Fruit fly (Drosophila melanogaster): ENCODE measurements around the gene Syn.
A peak's percentile ranks its signal among the peaks of the same experiment; 100 is the strongest.

Syn gene

DNA sequence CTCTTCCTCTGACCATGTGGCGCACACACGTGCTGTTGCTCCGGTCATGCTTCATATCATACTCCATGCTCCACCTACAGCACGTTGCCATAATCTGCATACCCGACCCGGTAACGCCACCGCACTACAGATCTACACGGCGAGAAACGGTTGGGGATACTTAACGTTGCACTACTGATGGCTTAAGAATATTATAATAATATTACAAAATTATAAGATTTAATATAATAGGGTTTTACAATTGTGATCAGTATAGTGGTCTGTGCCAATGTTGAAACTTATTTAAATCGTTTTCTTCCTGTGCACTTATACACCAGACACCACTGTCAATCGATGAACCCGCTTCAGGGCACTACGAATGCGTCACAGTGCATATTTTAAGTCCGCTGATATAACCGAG lies 22.9 kb downstream of the Syn start (continued):
- TF ChIP-seq kay (GFP tag; optimal IDR thresholded peaks at IDR 0.05), result peak; percentile 26
- peak; percentile 19 for TF ChIP-seq CG4707 (GFP tag; optimal IDR thresholded peaks at IDR 0.05)
- peak; percentile 15 for TF ChIP-seq CG15514 (GFP tag; optimal IDR thresholded peaks at IDR 0.05)
- TF ChIP-seq CG9609 (GFP tag; optimal IDR thresholded peaks at IDR 0.05), result no peak
- no peak for TF ChIP-seq tup (GFP tag; optimal IDR thresholded peaks at IDR 0.05)
- TF ChIP-seq cato (GFP tag; optimal IDR thresholded peaks at IDR 0.05; ENCODE audit: borderline replicate concordance), result peak; percentile 28
- TF ChIP-seq prd (optimal IDR thresholded peaks at IDR 0.05), result no peak
- TF ChIP-seq prd (GFP tag; IDR thresholded peaks at IDR 0.05), result peak; percentile 84
- TF ChIP-seq maf-S (GFP tag; optimal IDR thresholded peaks at IDR 0.05), result no peak
- peak; percentile 73 for TF ChIP-seq wor (GFP tag; IDR thresholded peaks at IDR 0.05)
- peak; percentile 44; the same call in 1 of the 2 replicates for TF ChIP-seq Oaz (GFP tag; IDR thresholded peaks at IDR 0.05)
- peak; percentile 86 for TF ChIP-seq Ptx1 (GFP tag; IDR thresholded peaks at IDR 0.05)
- no peak for TF ChIP-seq ash1 (GFP tag; optimal IDR thresholded peaks at IDR 0.05)
- peak; percentile 61 for TF ChIP-seq HHEX (GFP tag; optimal IDR thresholded peaks at IDR 0.05)
- peak; percentile 50 for TF ChIP-seq org-1 (GFP tag; optimal IDR thresholded peaks at IDR 0.05)
- no peak for TF ChIP-seq CG2202 (tag; optimal IDR thresholded peaks at IDR 0.05)
- no peak for TF ChIP-seq Fer1 (GFP tag; optimal IDR thresholded peaks at IDR 0.05)
- no peak for TF ChIP-seq Mes4 (GFP tag; optimal IDR thresholded peaks at IDR 0.05)
- TF ChIP-seq bab2 (GFP tag; optimal IDR thresholded peaks at IDR 0.05), result no peak
- no peak for TF ChIP-seq tna (GFP tag; IDR thresholded peaks at IDR 0.05; ENCODE audit: partially characterized antibody)
- TF ChIP-seq schlank (tag; optimal IDR thresholded peaks at IDR 0.05), result no peak
- no peak; the same call in 2 of the 3 replicates for TF ChIP-seq CG17361 (GFP tag; IDR thresholded peaks at IDR 0.05)
- peak; percentile 66 for TF ChIP-seq kah (GFP tag; optimal IDR thresholded peaks at IDR 0.05)
- no peak for TF ChIP-seq CG13287 (GFP tag; IDR thresholded peaks at IDR 0.05; ENCODE audit: partially characterized antibody)
- peak; percentile 75; the same call in 1 of the 2 replicates for TF ChIP-seq CG32767 (GFP tag; IDR thresholded peaks at IDR 0.05)
- peak; percentile 5 for TF ChIP-seq CG17186 (GFP tag; optimal IDR thresholded peaks at IDR 0.05)
- peak; percentile 82 for TF ChIP-seq nmo (GFP tag; optimal IDR thresholded peaks at IDR 0.05)
- no peak for TF ChIP-seq CG17612 (GFP tag; IDR thresholded peaks at IDR 0.05)
- peak; percentile 81 for TF ChIP-seq stc (GFP tag; IDR thresholded peaks at IDR 0.05)
- TF ChIP-seq Drgx (GFP tag; IDR thresholded peaks at IDR 0.05), result peak; percentile 89
- peak; percentile 65 for TF ChIP-seq ewg (GFP tag; optimal IDR thresholded peaks at IDR 0.05)
- peak; percentile 44; the same call in 1 of the 3 replicates for TF ChIP-seq CG11093 (GFP tag; IDR thresholded peaks at IDR 0.05)
- TF ChIP-seq Aef1 (GFP tag; IDR thresholded peaks at IDR 0.05), result peak; percentile 63; the same call in 2 of the 3 replicates
- TF ChIP-seq CG14441 (GFP tag; IDR thresholded peaks at IDR 0.05), result peak; percentile 86
- TF ChIP-seq CG30403 (GFP tag; optimal IDR thresholded peaks at IDR 0.05), result peak; percentile 60
- peak; percentile 26 for TF ChIP-seq zen (tag; optimal IDR thresholded peaks at IDR 0.05)
- TF ChIP-seq sisA (GFP tag; IDR thresholded peaks at IDR 0.05), result peak; percentile 87
- TF ChIP-seq CG13123 (GFP tag; optimal IDR thresholded peaks at IDR 0.05), result no peak
- peak; percentile 45; the same call in 1 of the 2 replicates for TF ChIP-seq CG5953 (GFP tag; IDR thresholded peaks at IDR 0.05)
- TF ChIP-seq Rfx (GFP tag; IDR thresholded peaks at IDR 0.05), result peak; percentile 71
- peak; percentile 34 for TF ChIP-seq CG1233 (GFP tag; optimal IDR thresholded peaks at IDR 0.05)
- TF ChIP-seq CG11247 (GFP tag; IDR thresholded peaks at IDR 0.05), result peak; percentile 47; the same call in 1 of the 2 replicates
- TF ChIP-seq D19B (GFP tag; optimal IDR thresholded peaks at IDR 0.05), result no peak
- peak; percentile 2 for TF ChIP-seq CG10462 (GFP tag; optimal IDR thresholded peaks at IDR 0.05)
- no peak for TF ChIP-seq kni (GFP tag; optimal IDR thresholded peaks at IDR 0.05)
- TF ChIP-seq ranshi (GFP tag; IDR thresholded peaks at IDR 0.05), result peak; percentile 51; the same call in 1 of the 2 replicates
- TF ChIP-seq sna (GFP tag; IDR thresholded peaks at IDR 0.05; ENCODE audit: partially characterized antibody), result no peak
- peak; percentile 46 for TF ChIP-seq CG8359 (GFP tag; optimal IDR thresholded peaks at IDR 0.05; ENCODE audit: borderline replicate concordance)
- TF ChIP-seq pita (GFP tag; optimal IDR thresholded peaks at IDR 0.05), result no peak
- no peak for TF ChIP-seq CG8924 (tag; optimal IDR thresholded peaks at IDR 0.05)
- TF ChIP-seq CG13775 (GFP tag; optimal IDR thresholded peaks at IDR 0.05), result peak; percentile 35

Data from whole organism, embryonic.